Fruit fly (Drosophila melanogaster) whole organism, embryonic: ENCODE data around the gene kra.

ENCODE experiments used
- CHES-1-like ChIP-seq: fragments of 200-800 bp; sonication (Bioruptor generic); optimal IDR thresholded peaks from 2 replicates; lab custom pipeline; 2016; ENCODE audit warnings: missing biosample characterization, missing genetic modification characterization
- Kr ChIP-seq: fragments of 200-800 bp; sonication (Bioruptor generic); optimal IDR thresholded peaks from 2 replicates; lab custom pipeline; 2017; ENCODE audit warnings: missing biosample characterization, mild to moderate bottlenecking, missing genetic modification characterization
- nerfin-1 ChIP-seq: fragments of 200-800 bp; sonication (Bioruptor generic); optimal IDR thresholded peaks from 3 replicates; lab custom pipeline; 2019; ENCODE audit warnings: missing biosample characterization, mild to moderate bottlenecking, missing genetic modification characterization, moderate library complexity
- sens-2 ChIP-seq: fragments of 200-800 bp; sonication (Bioruptor generic); IDR thresholded peaks from 2 replicates; pipeline ENCODE4 v1.3.6; 2022; ENCODE audit warnings: missing biosample characterization, missing genetic modification characterization

DNA sequence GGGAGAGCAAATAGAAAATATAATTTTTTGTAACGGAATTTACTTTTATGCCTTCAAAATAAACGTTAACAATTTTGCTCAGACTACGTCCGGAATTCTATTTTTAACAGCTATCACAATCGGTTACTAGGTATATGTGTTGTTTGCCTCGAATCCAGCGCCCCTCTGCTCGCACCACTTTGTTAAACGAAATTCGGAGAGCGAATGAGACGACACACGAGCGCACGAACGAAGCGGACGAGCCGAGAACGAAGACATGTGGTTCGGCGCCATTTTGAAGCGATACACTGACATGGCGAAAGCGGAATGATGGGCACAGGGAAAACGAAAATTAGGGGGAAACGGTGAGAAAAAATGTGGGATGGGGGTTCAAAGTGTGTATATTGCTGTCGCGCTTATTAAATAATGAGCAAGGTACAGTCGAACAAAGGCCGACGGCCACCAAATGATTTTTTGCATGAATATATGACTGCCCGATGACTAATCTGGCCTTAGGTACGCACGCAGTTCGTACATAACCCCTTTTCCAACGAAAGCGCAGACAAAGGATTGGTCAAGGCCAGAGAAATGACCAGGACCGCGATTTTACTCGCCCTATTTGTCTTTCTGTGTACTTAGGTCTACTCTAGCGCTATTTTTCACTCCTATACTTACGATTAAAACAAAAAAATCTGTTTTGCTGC lies 434 bp downstream of the kra start:
- TF ChIP-seq Kr (GFP tag; lab: Kevin White, UChicago) (no peak), nerfin-1 (tag; lab: Kevin White, UChicago) (peak; percentile 78), CHES-1-like (GFP tag; lab: Kevin White, UChicago) (peak; percentile 1), sens-2 (GFP tag; lab: Robert Waterston, UW) (no peak)
